Fruit fly (Drosophila melanogaster) whole organism, embryonic: ENCODE data around the gene CG7156.

ENCODE experiments used
- Atf-2 ChIP-seq: fragments of 200-800 bp; sonication (Bioruptor generic); optimal IDR thresholded peaks from 2 replicates; lab custom pipeline; 2016; ENCODE audit warnings: missing biosample characterization, missing genetic modification characterization
- Atf6 ChIP-seq: fragments of 200-800 bp; sonication (Bioruptor generic); IDR thresholded peaks from 2 replicates; pipeline ENCODE4 v1.3.6; 2022; ENCODE audit warnings: missing biosample characterization, missing genetic modification characterization
- Bdp1 ChIP-seq: fragments of 200-800 bp; sonication (Bioruptor generic); optimal IDR thresholded peaks from 3 replicates; lab custom pipeline; 2016; ENCODE audit warnings: missing biosample characterization, missing genetic modification characterization
- Bgb ChIP-seq: fragments of 200-800 bp; sonication (Bioruptor generic); IDR thresholded peaks from 2 replicates; pipeline ENCODE4 v1.3.6; 2022; ENCODE audit warnings: missing biosample characterization, missing genetic modification characterization; ENCODE audit not compliant: partially characterized antibody
- CG11398 ChIP-seq: fragments of 200-800 bp; sonication (Bioruptor generic); optimal IDR thresholded peaks from 2 replicates; lab custom pipeline; 2016; ENCODE audit warnings: missing biosample characterization, missing genetic modification characterization
- CG11723 ChIP-seq: fragments of 200-800 bp; sonication (Bioruptor generic); optimal IDR thresholded peaks from 2 replicates; lab custom pipeline; 2017; ENCODE audit warnings: missing biosample characterization, mild to moderate bottlenecking, missing genetic modification characterization
- CG12942 ChIP-seq: fragments of 200-800 bp; sonication (Bioruptor generic); optimal IDR thresholded peaks from 3 replicates; lab custom pipeline; 2016; ENCODE audit warnings: missing biosample characterization, missing genetic modification characterization
- CG13894 ChIP-seq: fragments of 200-800 bp; sonication (Bioruptor generic); optimal IDR thresholded peaks from 3 replicates; lab custom pipeline; 2018; ENCODE audit warnings: missing biosample characterization, mild to moderate bottlenecking, missing genetic modification characterization, moderate library complexity
- CG14050 ChIP-seq: fragments of 200-800 bp; sonication (Bioruptor generic); IDR thresholded peaks from 3 replicates; pipeline ENCODE4 v1.3.6; 2022; ENCODE audit warnings: missing biosample characterization, missing genetic modification characterization
- CG16779 ChIP-seq: fragments of 200-800 bp; sonication (Bioruptor generic); IDR thresholded peaks from 2 replicates; pipeline ENCODE4 v1.3.6; 2022; ENCODE audit warnings: missing biosample characterization, missing genetic modification characterization
- CG16815 ChIP-seq: fragments of 200-800 bp; sonication (Bioruptor generic); optimal IDR thresholded peaks from 3 replicates; lab custom pipeline; 2017; ENCODE audit warnings: missing biosample characterization, mild to moderate bottlenecking, missing genetic modification characterization
- CG1832 ChIP-seq: fragments of 200-800 bp; sonication (Bioruptor generic); optimal IDR thresholded peaks from 2 replicates; lab custom pipeline; 2017; ENCODE audit warnings: missing biosample characterization, mild to moderate bottlenecking, missing genetic modification characterization, inconsistent platforms
- CG2120 ChIP-seq: fragments of 200-800 bp; sonication (Bioruptor generic); optimal IDR thresholded peaks from 3 replicates; lab custom pipeline; 2016; ENCODE audit warnings: missing biosample characterization, missing genetic modification characterization
- CG2678 ChIP-seq: fragments of 200-800 bp; sonication (Bioruptor generic); optimal IDR thresholded peaks from 3 replicates; lab custom pipeline; 2019; ENCODE audit warnings: missing biosample characterization, mild to moderate bottlenecking, missing genetic modification characterization, moderate library complexity
- CG3065 ChIP-seq: fragments of 200-800 bp; sonication (Bioruptor generic); optimal IDR thresholded peaks from 2 replicates; lab custom pipeline; 2016; ENCODE audit warnings: missing biosample characterization, missing genetic modification characterization
- CG31441 ChIP-seq: fragments of 200-800 bp; sonication (Bioruptor generic); IDR thresholded peaks from 2 replicates; pipeline ENCODE4 v1.3.6; 2022; ENCODE audit warnings: missing biosample characterization, missing genetic modification characterization
- CG33557 ChIP-seq: fragments of 200-800 bp; sonication (Bioruptor generic); optimal IDR thresholded peaks from 2 replicates; lab custom pipeline; 2019; ENCODE audit warnings: missing biosample characterization, mild to moderate bottlenecking, missing genetic modification characterization, moderate library complexity
- CG4730 ChIP-seq: fragments of 200-800 bp; sonication (Bioruptor generic); IDR thresholded peaks from 2 replicates; pipeline ENCODE4 v1.3.6; 2022; ENCODE audit warnings: missing biosample characterization, missing genetic modification characterization
- CG6272 ChIP-seq: fragments of 200-800 bp; sonication (Bioruptor generic); IDR thresholded peaks from 2 replicates; pipeline ENCODE4 v1.3.6; 2022; ENCODE audit warnings: missing biosample characterization, missing genetic modification characterization
- CG6689 ChIP-seq: fragments of 200-800 bp; sonication (Bioruptor generic); IDR thresholded peaks from 2 replicates; pipeline ENCODE4 v1.3.6; 2022; ENCODE audit warnings: missing biosample characterization, missing genetic modification characterization
- CG7372 ChIP-seq: fragments of 200-800 bp; sonication (Bioruptor generic); IDR thresholded peaks from 2 replicates; pipeline ENCODE4 v1.3.6; 2022; ENCODE audit warnings: missing biosample characterization, missing genetic modification characterization
- CG7786 ChIP-seq: fragments of 200-800 bp; sonication (Bioruptor generic); optimal IDR thresholded peaks from 2 replicates; lab custom pipeline; 2016; ENCODE audit warnings: missing biosample characterization, missing genetic modification characterization
- CG8388 ChIP-seq: fragments of 200-800 bp; sonication (Bioruptor generic); optimal IDR thresholded peaks from 2 replicates; lab custom pipeline; 2019; ENCODE audit warnings: missing biosample characterization, mild to moderate bottlenecking, missing genetic modification characterization, moderate library complexity
- CTCF ChIP-seq: fragments of 200-800 bp; sonication (Bioruptor generic); optimal IDR thresholded peaks from 2 replicates; lab custom pipeline; 2017; ENCODE audit warnings: missing biosample characterization, mild to moderate bottlenecking, missing genetic modification characterization, moderate library complexity
- CrebB ChIP-seq: fragments of 200-800 bp; sonication (Bioruptor generic); optimal IDR thresholded peaks from 3 replicates; lab custom pipeline; 2018; ENCODE audit warnings: missing biosample characterization, mild to moderate bottlenecking, missing genetic modification characterization
- Dip3 ChIP-seq: fragments of 200-800 bp; sonication (Bioruptor generic); optimal IDR thresholded peaks from 3 replicates; lab custom pipeline; 2016; ENCODE audit warnings: missing biosample characterization, missing genetic modification characterization
- Elba2 ChIP-seq: fragments of 200-800 bp; sonication (Bioruptor generic); optimal IDR thresholded peaks from 3 replicates; lab custom pipeline; 2016; ENCODE audit warnings: missing biosample characterization, missing genetic modification characterization
- Fer1 ChIP-seq: fragments of 200-800 bp; sonication (Bioruptor generic); optimal IDR thresholded peaks from 2 replicates; lab custom pipeline; 2017; ENCODE audit warnings: missing biosample characterization, mild to moderate bottlenecking, missing genetic modification characterization
- Hmx ChIP-seq: fragments of 200-800 bp; sonication (Bioruptor generic); optimal IDR thresholded peaks from 2 replicates; lab custom pipeline; 2016; ENCODE audit warnings: missing biosample characterization, missing genetic modification characterization
- Kr ChIP-seq: fragments of 200-800 bp; sonication (Bioruptor generic); optimal IDR thresholded peaks from 2 replicates; lab custom pipeline; 2017; ENCODE audit warnings: missing biosample characterization, mild to moderate bottlenecking, missing genetic modification characterization
- Max ChIP-seq: fragments of 200-800 bp; sonication (Bioruptor generic); optimal IDR thresholded peaks from 2 replicates; lab custom pipeline; 2016; ENCODE audit warnings: missing biosample characterization, mild to moderate bottlenecking, missing genetic modification characterization
- Mes4 ChIP-seq: fragments of 200-800 bp; sonication (Bioruptor generic); optimal IDR thresholded peaks from 2 replicates; lab custom pipeline; 2016; ENCODE audit warnings: missing biosample characterization, missing genetic modification characterization
- Sry-β ChIP-seq: fragments of 200-800 bp; sonication (Bioruptor generic); optimal IDR thresholded peaks from 2 replicates; lab custom pipeline; 2018; ENCODE audit warnings: missing biosample characterization, mild to moderate bottlenecking, missing genetic modification characterization, moderate library complexity
- Trl ChIP-seq, 3 experiments: fragments of >200 bp in 2 of 3; fragments of 200-800 bp in 1 of 3; sonication (Bioruptor generic) in 1 of 3; optimal IDR thresholded peaks; 2 replicates in 1 of 3; 3 replicates in 2 of 3; lab custom pipeline; 2016 to 2017; ENCODE audit warnings: missing biosample characterization in 1 of 3, missing genetic modification characterization in 1 of 3
- ash1 ChIP-seq: fragments of 200-800 bp; sonication (Bioruptor generic); optimal IDR thresholded peaks from 2 replicates; lab custom pipeline; 2018; ENCODE audit warnings: missing biosample characterization, mild to moderate bottlenecking, missing genetic modification characterization
- bcd ChIP-seq: fragments of 200-800 bp; sonication (Bioruptor generic); optimal IDR thresholded peaks from 2 replicates; lab custom pipeline; 2017; ENCODE audit warnings: missing biosample characterization, mild to moderate bottlenecking, missing genetic modification characterization
- chif ChIP-seq, 2 experiments: fragments of 200-800 bp; sonication (Bioruptor generic); optimal IDR thresholded peaks; 3 replicates each; lab custom pipeline; 2016; ENCODE audit warnings: missing biosample characterization in 2 of 2, missing genetic modification characterization in 2 of 2
- corto ChIP-seq: fragments of 200-800 bp; sonication (Bioruptor generic); optimal IDR thresholded peaks from 2 replicates; lab custom pipeline; 2016; ENCODE audit warnings: missing biosample characterization, mild to moderate bottlenecking, missing genetic modification characterization, moderate library complexity
- dm ChIP-seq: fragments of 200-800 bp; sonication (Bioruptor generic); optimal IDR thresholded peaks from 3 replicates; lab custom pipeline; 2016; ENCODE audit warnings: missing biosample characterization, missing genetic modification characterization
- fd96Cb ChIP-seq: fragments of 200-800 bp; sonication (Bioruptor generic); optimal IDR thresholded peaks from 2 replicates; lab custom pipeline; 2018; ENCODE audit warnings: missing biosample characterization, mild to moderate bottlenecking, missing genetic modification characterization, moderate library complexity
- ftz-f1 ChIP-seq: fragments of 200-800 bp; sonication (Bioruptor generic); optimal IDR thresholded peaks from 2 replicates; lab custom pipeline; 2016; ENCODE audit warnings: missing biosample characterization, missing genetic modification characterization
- grn ChIP-seq: fragments of 200-800 bp; sonication (Bioruptor generic); optimal IDR thresholded peaks from 3 replicates; lab custom pipeline; 2017; ENCODE audit warnings: missing biosample characterization, missing genetic modification characterization
- inv ChIP-seq: fragments of 200-800 bp; sonication (Bioruptor generic); IDR thresholded peaks from 2 replicates; pipeline ENCODE4 v1.3.6; 2022; ENCODE audit warnings: missing biosample characterization, missing genetic modification characterization; ENCODE audit not compliant: partially characterized antibody
- knrl ChIP-seq: fragments of 200-800 bp; sonication (Bioruptor generic); IDR thresholded peaks from 3 replicates; pipeline ENCODE4 v1.3.6; 2022; ENCODE audit warnings: missing biosample characterization, missing genetic modification characterization; ENCODE audit not compliant: partially characterized antibody
- lbe ChIP-seq: fragments of 200-800 bp; sonication (Bioruptor generic); optimal IDR thresholded peaks from 2 replicates; lab custom pipeline; 2016; ENCODE audit warnings: missing biosample characterization, mild to moderate bottlenecking, missing genetic modification characterization
- maf-S ChIP-seq: fragments of 200-800 bp; sonication (Bioruptor generic); optimal IDR thresholded peaks from 2 replicates; lab custom pipeline; 2016; ENCODE audit warnings: missing biosample characterization, missing genetic modification characterization
- mirr ChIP-seq: fragments of 200-800 bp; sonication (Bioruptor generic); optimal IDR thresholded peaks from 3 replicates; lab custom pipeline; 2018; ENCODE audit warnings: missing biosample characterization, mild to moderate bottlenecking, missing genetic modification characterization
- pb ChIP-seq: fragments of 200-800 bp; sonication (Bioruptor generic); optimal IDR thresholded peaks from 3 replicates; lab custom pipeline; 2016; ENCODE audit warnings: missing biosample characterization, missing genetic modification characterization
- sens-2 ChIP-seq: fragments of 200-800 bp; sonication (Bioruptor generic); IDR thresholded peaks from 2 replicates; pipeline ENCODE4 v1.3.6; 2022; ENCODE audit warnings: missing biosample characterization, missing genetic modification characterization
- sim ChIP-seq: fragments of 200-800 bp; sonication (Bioruptor generic); IDR thresholded peaks from 2 replicates; pipeline ENCODE4 v1.3.6; 2022; ENCODE audit warnings: missing biosample characterization, missing genetic modification characterization
- tgo ChIP-seq: fragments of 200-800 bp; sonication (Bioruptor generic); IDR thresholded peaks from 3 replicates; pipeline ENCODE4 v1.3.6; 2022; ENCODE audit warnings: missing biosample characterization, missing genetic modification characterization
- zen ChIP-seq: fragments of 200-800 bp; sonication (Bioruptor generic); optimal IDR thresholded peaks from 3 replicates; lab custom pipeline; 2018; ENCODE audit warnings: missing biosample characterization, mild to moderate bottlenecking, missing genetic modification characterization, moderate library complexity

Gene CG7156

DNA sequence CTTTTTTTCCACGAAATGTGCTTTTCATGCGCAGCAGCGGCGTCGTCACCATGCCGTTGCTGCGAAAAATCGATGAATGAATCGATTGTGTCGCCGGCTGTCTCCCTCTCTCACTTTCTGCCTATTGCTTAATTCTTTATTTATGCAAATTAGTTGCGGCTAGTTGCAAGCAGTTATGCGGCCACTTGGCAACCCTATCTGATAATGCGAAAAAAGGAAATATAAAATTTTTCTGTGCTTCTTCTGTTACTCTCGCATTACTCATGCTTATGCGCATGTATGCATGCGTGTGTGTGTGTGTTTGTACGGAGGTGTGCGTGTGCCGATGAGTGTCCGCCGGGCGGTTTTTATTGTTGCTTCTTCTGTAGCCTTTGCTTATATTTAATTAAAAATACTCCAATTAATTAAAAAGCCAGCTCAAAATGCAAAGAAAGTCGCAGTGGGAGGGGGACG lies 1.8 kb upstream of the CG7156 start (continued):
- TF ChIP-seq CG31441 (GFP tag; lab: Robert Waterston, UW) (no peak), CG16779 (GFP tag; lab: Robert Waterston, UW) (no peak), Kr (GFP tag; lab: Kevin White, UChicago) (no peak), CG2678 (tag; lab: Kevin White, UChicago) (no peak), fd96Cb (tag; lab: Kevin White, UChicago) (no peak), grn (no peak), Dip3 (GFP tag; lab: Kevin White, UChicago) (no peak), Max (GFP tag; lab: Kevin White, UChicago) (no peak), CG33557 (GFP tag; lab: Kevin White, UChicago) (no peak), Trl (optimal IDR thresholded peaks at IDR 0.05; lab: Kevin White, UChicago) (no peak), Trl (GFP tag; optimal IDR thresholded peaks at IDR 0.05; lab: Kevin White, UChicago) (no peak), corto (GFP tag; lab: Kevin White, UChicago) (no peak), bcd (GFP tag; lab: Kevin White, UChicago) (no peak), CG6272 (GFP tag; lab: Robert Waterston, UW) (no peak), dm (GFP tag; lab: Kevin White, UChicago) (no peak), knrl (GFP tag; lab: Robert Waterston, UW) (peak; percentile 30; the same call in 1 of the 3 replicates), CG7372 (GFP tag; lab: Robert Waterston, UW) (no peak), Hmx (GFP tag; lab: Kevin White, UChicago) (no peak), Mes4 (GFP tag; lab: Kevin White, UChicago) (no peak), CG1832 (GFP tag; lab: Kevin White, UChicago) (no peak), ash1 (GFP tag; lab: Kevin White, UChicago) (no peak), Atf6 (no peak), Elba2 (GFP tag; lab: Kevin White, UChicago) (no peak), tgo (GFP tag; lab: Robert Waterston, UW) (no peak), CrebB (tag; lab: Kevin White, UChicago) (peak; percentile 11), Bgb (GFP tag; lab: Robert Waterston, UW) (no peak), ftz-f1 (no peak), sens-2 (GFP tag; lab: Robert Waterston, UW) (no peak), maf-S (GFP tag; lab: Kevin White, UChicago) (peak; percentile 13), inv (GFP tag; lab: Robert Waterston, UW) (no peak), CG14050 (no peak), CG11723 (GFP tag; lab: Kevin White, UChicago) (no peak), CG7786 (GFP tag; lab: Kevin White, UChicago) (no peak), lbe (GFP tag; lab: Kevin White, UChicago) (no peak), CG8388 (GFP tag; lab: Kevin White, UChicago) (no peak), CG12942 (GFP tag; lab: Kevin White, UChicago) (no peak), CG2120 (GFP tag; lab: Kevin White, UChicago) (peak; percentile 2), Atf-2 (no peak), CG4730 (GFP tag; lab: Robert Waterston, UW) (no peak), mirr (GFP tag; lab: Kevin White, UChicago) (peak; percentile 49), CG3065 (GFP tag; lab: Kevin White, UChicago) (no peak), pb (GFP tag; lab: Kevin White, UChicago) (no peak), chif (GFP tag; optimal IDR thresholded peaks at IDR 0.05; lab: Kevin White, UChicago) (no peak), Bdp1 (no peak), sim (no peak), CG16815 (GFP tag; lab: Kevin White, UChicago) (no peak), CTCF (GFP tag; lab: Kevin White, UChicago) (no peak), CG13894 (tag; lab: Kevin White, UChicago) (no peak), Fer1 (peak; percentile 20), CG11398 (GFP tag; lab: Kevin White, UChicago) (no peak), CG6689 (GFP tag; lab: Robert Waterston, UW) (no peak), Sry-β (no peak), zen (tag; lab: Kevin White, UChicago) (no peak)
